Worm (Caenorhabditis elegans) whole organism, midembryonic: ENCODE data around the gene col-86.
A peak's percentile ranks its signal among the peaks of the same experiment; 100 is the strongest.

ENCODE experiments used
- T22C8.4 ChIP-seq: fragments of 200-800 bp; sonication (Bioruptor generic); IDR thresholded peaks from 2 replicates; pipeline ENCODE4 v1.3.6; 2022; ENCODE audit warnings: missing genetic modification characterization, missing compliant biosample characterization
- cog-1 ChIP-seq: sonication (generic microtip); optimal IDR thresholded peaks from 2 replicates; lab custom pipeline; 2016; ENCODE audit warnings: missing genetic modification characterization, missing compliant biosample characterization
- flt-1 ChIP-seq: fragments of 200-800 bp; sonication (Bioruptor generic); IDR thresholded peaks from 2 replicates; pipeline ENCODE4 v1.3.6; 2022; ENCODE audit warnings: missing genetic modification characterization, missing compliant biosample characterization
- klf-2 ChIP-seq: fragments of 200-800 bp; sonication (Bioruptor generic); conservative IDR thresholded peaks from 2 replicates; pipeline ENCODE4 v1.3.6; 2022; ENCODE audit warnings: missing genetic modification reagents, missing genetic modification characterization, missing compliant biosample characterization
- med-1 ChIP-seq: sonication (generic microtip); optimal IDR thresholded peaks from 2 replicates; lab custom pipeline; 2017; ENCODE audit warnings: missing genetic modification characterization, mild to moderate bottlenecking, missing compliant biosample characterization, antibody characterized with exemption, missing genetic modification reagents; ENCODE audit not compliant: insufficient read depth
- ref-1 ChIP-seq: fragments of 200-800 bp; sonication (Bioruptor generic); conservative IDR thresholded peaks from 2 replicates; pipeline ENCODE4 v1.3.6; 2022; ENCODE audit warnings: missing genetic modification reagents, missing genetic modification characterization, missing compliant biosample characterization
- tab-1 ChIP-seq: fragments of 200-800 bp; sonication (Bioruptor generic); IDR thresholded peaks from 2 replicates; pipeline ENCODE4 v1.3.6; 2022; ENCODE audit warnings: missing genetic modification characterization, missing compliant biosample characterization
- ztf-23 ChIP-seq: fragments of 200-800 bp; sonication (Bioruptor generic); IDR thresholded peaks from 2 replicates; pipeline ENCODE4 v1.3.6; 2022; ENCODE audit warnings: missing genetic modification reagents, missing genetic modification characterization, missing compliant biosample characterization
- ztf-29 ChIP-seq: fragments of 200-800 bp; sonication (Bioruptor generic); IDR thresholded peaks from 2 replicates; pipeline ENCODE4 v1.3.6; 2022; ENCODE audit warnings: missing genetic modification reagents, missing genetic modification characterization, missing compliant biosample characterization

col-86 gene

DNA sequence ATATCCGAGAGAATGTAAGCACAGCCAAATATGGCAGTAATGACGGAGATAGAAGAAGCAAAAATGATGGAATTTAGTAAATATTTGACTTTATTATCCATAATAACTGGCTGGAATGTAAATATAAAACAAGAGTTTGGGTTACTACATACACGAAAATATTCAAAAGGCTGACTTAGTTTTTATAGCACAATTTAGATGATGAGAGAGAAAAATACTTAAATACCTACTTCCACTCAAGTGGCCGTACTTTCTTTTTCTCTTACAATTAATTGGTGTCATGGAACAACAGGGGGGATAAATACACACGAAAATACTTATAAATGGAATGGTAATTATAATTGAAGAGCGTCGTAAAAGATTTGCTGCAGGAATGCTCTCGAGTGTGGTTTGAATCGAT is at the start of gene col-86:
TSS of gene col-86 (minus strand) at position 101 of the 400 bp plus-strand sequence.
- no peak for TF ChIP-seq tab-1

DNA sequence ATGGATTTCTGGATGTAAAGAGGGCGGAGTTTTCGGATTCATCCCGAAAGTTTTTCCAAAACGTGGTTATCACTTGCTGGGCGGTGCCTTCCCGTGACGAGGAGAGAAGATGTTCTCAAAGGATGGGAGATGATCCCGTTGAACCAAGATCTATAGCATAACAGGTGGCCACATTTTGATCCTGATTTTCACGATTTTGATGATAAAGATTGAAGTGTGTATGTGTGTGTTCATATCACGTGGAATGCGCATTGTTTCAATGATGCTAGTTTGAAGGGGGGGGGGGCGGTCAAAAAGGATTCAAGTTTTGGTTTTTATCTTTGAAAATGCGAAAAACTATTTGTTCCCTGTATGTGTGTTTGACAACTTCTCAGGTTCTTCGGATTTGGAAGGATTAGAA is 47.1 kb upstream of the col-86 start, which contains the start of gene mltn-1:
TSS of gene mltn-1 (minus strand) at position 22 of the 400 bp plus-strand sequence.
- no peak for TF ChIP-seq flt-1 (GFP tag; lab: Robert Waterston, UW)
- no peak for TF ChIP-seq med-1 (GFP tag; lab: Kevin White, UChicago)
- no peak for TF ChIP-seq cog-1
- TF ChIP-seq ztf-23 = no peak
- no peak for TF ChIP-seq ref-1 (GFP tag; lab: Robert Waterston, UW)
- TF ChIP-seq tab-1 = no peak
- TF ChIP-seq ztf-29 (GFP tag; lab: Robert Waterston, UW) = no peak
- TF ChIP-seq klf-2 (GFP tag; lab: Robert Waterston, UW) = no peak
- TF ChIP-seq T22C8.4 (GFP tag; lab: Robert Waterston, UW) = no peak

DNA sequence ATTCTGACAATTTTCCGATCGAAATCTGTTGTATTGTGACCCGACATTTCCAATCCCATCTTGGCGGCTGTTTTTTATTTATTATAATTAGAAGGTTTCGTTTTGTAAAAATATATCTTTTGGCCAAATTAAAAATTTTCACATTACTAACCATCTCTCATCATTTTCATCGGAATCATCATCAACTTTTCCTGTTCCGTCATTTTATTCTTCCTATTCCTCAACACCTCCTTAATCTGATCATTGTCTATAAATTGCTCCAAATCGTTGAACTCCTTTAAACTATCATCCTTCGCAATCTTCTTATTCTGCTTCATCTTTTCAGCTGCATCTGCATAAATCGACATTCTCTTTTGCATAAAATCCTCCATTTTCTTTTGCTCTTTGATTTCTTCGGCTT is 44.3 kb upstream of the col-86 start:
- no peak for TF ChIP-seq ref-1 (GFP tag; lab: Robert Waterston, UW)
- no peak for TF ChIP-seq ztf-23

DNA sequence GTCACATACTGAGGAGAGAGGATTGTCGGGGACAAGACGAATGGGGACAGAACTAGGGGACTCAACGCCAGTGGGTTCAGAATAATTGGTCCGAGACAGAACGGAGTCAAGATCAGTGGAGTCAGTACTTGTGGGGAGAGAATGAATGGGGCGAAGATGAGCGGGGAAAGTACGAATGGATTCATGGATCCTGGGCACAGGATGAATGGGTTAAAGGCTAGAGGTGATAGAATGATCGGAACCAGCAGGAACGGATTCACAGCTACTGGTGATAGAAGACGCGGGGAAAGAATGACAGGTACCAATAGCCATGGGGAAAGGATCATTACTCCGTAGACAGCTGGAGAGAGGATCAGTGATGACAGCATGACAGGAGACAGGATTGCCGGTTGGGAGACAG is 41.5 kb upstream of the col-86 start:
- TF ChIP-seq klf-2 (GFP tag; lab: Robert Waterston, UW) (no peak), cog-1 (no peak), med-1 (GFP tag; lab: Kevin White, UChicago) (no peak), ztf-29 (GFP tag; lab: Robert Waterston, UW) (no peak), ref-1 (GFP tag; lab: Robert Waterston, UW) (no peak), ztf-23 (no peak), flt-1 (GFP tag; lab: Robert Waterston, UW) (no peak), tab-1 (no peak), T22C8.4 (GFP tag; lab: Robert Waterston, UW) (no peak)

DNA sequence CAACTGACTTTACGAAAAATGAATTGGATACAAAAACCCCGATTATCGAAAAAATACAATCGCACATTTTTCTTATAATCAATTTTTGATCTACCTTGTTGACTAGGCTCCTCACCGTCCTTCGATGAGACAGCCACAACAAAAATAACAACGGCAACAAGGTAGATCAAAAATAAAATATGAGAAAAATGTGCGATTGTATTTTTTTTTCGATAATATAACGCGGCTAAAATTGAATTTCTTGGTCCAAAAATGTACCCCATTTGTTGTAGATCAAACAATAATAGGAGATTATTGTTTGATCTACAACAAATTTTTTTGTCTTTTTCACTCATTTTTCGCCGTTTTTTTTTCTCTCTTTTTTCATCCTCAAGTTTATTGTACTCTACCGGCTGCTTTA is 32.5 kb upstream of the col-86 start:
- TF ChIP-seq ztf-29 (GFP tag; lab: Robert Waterston, UW) (no peak), ztf-23 (no peak), tab-1 (no peak), med-1 (GFP tag; lab: Kevin White, UChicago) (no peak), cog-1 (no peak), flt-1 (GFP tag; lab: Robert Waterston, UW) (no peak), klf-2 (GFP tag; lab: Robert Waterston, UW) (no peak), ref-1 (GFP tag; lab: Robert Waterston, UW) (no peak)

DNA sequence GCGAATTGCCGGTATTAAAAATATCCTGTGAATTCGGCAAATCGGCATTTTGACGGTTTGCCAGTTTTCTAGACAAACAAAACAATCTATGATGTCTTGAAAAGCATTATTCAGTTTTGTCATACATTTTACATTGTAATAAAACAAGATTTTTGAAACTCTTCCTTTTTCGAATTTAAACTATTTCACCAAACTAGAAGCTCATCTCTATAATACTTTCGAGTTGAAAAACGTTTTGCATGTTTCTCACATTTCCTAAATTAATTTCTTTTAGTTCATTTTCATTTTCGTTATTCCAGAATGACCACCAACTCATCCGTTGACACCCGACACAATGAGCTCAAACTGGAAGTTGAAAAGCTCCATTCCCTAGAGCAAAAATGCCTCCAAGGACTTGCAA is 31.5 kb upstream of the col-86 start, which contains the start of gene F29C12.6:
TSS of gene F29C12.6 (plus strand) at position 301 of the 400 bp plus-strand sequence.
- TF ChIP-seq klf-2 (GFP tag; lab: Robert Waterston, UW) (no peak), med-1 (GFP tag; lab: Kevin White, UChicago) (no peak), T22C8.4 (GFP tag; lab: Robert Waterston, UW) (no peak), ref-1 (GFP tag; lab: Robert Waterston, UW) (no peak), cog-1 (no peak), tab-1 (no peak), ztf-23 (no peak), ztf-29 (GFP tag; lab: Robert Waterston, UW) (no peak), flt-1 (GFP tag; lab: Robert Waterston, UW) (no peak)

DNA sequence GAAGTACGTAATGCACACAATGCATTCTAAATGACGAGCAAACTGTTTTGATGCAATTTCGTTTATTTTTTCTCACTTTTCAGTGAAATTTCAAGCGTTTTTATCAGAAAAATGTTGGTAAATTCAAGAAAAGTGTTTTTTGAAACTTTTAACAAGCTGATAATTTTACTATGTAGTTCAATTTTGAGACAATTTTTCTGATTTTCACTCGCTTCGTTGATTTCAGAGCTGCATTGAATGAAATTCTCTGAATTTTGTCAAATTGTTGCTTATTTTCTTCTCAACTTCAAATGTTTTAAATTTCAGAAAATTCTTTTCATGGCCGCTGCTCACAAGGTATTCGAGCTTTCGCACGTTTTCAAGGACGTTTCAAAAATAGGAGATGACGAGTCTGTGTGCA is 24.6 kb upstream of the col-86 start, which contains the start of gene bath-45:
TSS of gene bath-45 (plus strand) at position 301 of the 400 bp plus-strand sequence.
- TF ChIP-seq tab-1 (no peak), flt-1 (GFP tag; lab: Robert Waterston, UW) (no peak), klf-2 (GFP tag; lab: Robert Waterston, UW) (no peak), T22C8.4 (GFP tag; lab: Robert Waterston, UW) (no peak), med-1 (GFP tag; lab: Kevin White, UChicago) (no peak), ztf-29 (GFP tag; lab: Robert Waterston, UW) (no peak), ztf-23 (no peak), cog-1 (no peak)

DNA sequence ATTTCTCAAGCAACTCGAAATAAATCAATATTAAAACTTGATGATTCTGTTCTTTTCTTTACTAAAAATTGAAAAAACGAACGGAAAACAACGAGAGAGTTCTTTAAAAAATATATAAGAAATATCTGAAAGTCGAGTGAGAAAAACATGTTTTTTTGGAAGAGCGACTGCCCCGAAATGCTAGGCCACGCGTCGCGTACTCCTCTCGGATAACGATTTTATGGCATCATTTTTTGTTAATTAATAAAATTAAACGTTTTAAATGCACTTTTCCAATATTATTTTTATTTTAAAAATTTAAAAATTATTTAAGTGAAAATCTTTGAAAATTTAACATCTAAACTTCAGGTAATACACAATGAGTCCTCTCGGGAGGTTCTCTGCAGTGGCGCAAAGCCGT is 19.1 kb upstream of the col-86 start, which contains the start of gene gfm-1:
TSS of gene gfm-1 (plus strand) at position 349 of the 400 bp plus-strand sequence.
- TF ChIP-seq flt-1 (GFP tag; lab: Robert Waterston, UW) (peak; percentile 67), ztf-29 (GFP tag; lab: Robert Waterston, UW) (no peak), klf-2 (GFP tag; lab: Robert Waterston, UW) (no peak), T22C8.4 (GFP tag; lab: Robert Waterston, UW) (no peak), tab-1 (no peak), ref-1 (GFP tag; lab: Robert Waterston, UW) (no peak), ztf-23 (peak; percentile 71), med-1 (GFP tag; lab: Kevin White, UChicago) (no peak), cog-1 (peak; percentile 53)

DNA sequence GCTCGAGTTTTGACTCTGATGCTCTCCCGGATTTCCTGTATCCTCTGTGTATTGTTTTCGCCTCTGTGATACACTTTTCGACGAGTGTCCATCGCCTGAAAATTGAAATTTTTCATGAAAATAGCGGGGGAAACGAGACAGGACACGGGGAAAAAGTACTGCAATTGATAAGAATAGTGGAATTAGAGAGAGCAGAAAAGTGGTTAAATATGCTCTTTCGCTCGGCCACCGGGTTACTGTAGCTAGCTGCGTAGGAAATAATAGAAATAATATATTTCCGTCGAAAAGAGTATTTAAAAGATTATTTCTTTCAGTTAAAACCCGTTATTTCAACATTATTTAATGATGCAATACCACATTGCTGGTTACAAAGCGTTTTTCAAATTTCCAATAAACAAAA is 18.6 kb upstream of the col-86 start, which contains the start of gene rict-1:
TSS of gene rict-1 (minus strand) at position 101 of the 400 bp plus-strand sequence.
- TF ChIP-seq ztf-29 (GFP tag; lab: Robert Waterston, UW) (no peak), ref-1 (GFP tag; lab: Robert Waterston, UW) (no peak), cog-1 (no peak), flt-1 (GFP tag; lab: Robert Waterston, UW) (no peak), klf-2 (GFP tag; lab: Robert Waterston, UW) (no peak), med-1 (GFP tag; lab: Kevin White, UChicago) (no peak), T22C8.4 (GFP tag; lab: Robert Waterston, UW) (no peak), ztf-23 (no peak)

DNA sequence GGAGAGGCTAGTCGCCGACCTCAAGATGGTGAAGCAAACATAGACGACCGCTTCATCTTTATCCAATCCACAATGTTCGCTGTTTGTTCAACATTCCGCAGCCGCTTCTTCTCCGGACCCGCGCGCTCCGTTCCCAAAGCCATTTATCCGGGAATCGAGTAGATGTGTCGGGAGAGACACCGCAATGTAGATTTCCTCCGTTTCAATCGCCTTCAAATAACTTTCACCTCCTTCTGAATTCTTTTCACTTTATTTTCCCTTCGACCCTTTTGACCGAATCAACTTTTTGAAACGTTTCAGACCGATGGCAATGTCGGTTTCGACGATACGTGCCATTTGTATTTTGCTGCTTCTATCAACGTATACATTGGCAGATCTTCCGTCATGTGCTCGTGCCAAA is 9.6 kb upstream of the col-86 start, which contains the start of gene pqn-32:
TSS of gene pqn-32 (plus strand) at position 301 of the 400 bp plus-strand sequence.
- TF ChIP-seq cog-1 = no peak
- TF ChIP-seq ztf-29 (GFP tag; lab: Robert Waterston, UW) = no peak
- no peak for TF ChIP-seq flt-1 (GFP tag; lab: Robert Waterston, UW)
- no peak for TF ChIP-seq tab-1
- TF ChIP-seq T22C8.4 (GFP tag; lab: Robert Waterston, UW) = no peak
- no peak for TF ChIP-seq med-1 (GFP tag; lab: Kevin White, UChicago)
- no peak for TF ChIP-seq ref-1 (GFP tag; lab: Robert Waterston, UW)
- TF ChIP-seq klf-2 (GFP tag; lab: Robert Waterston, UW) = no peak
- no peak for TF ChIP-seq ztf-23
